Fruit fly (Drosophila melanogaster) whole organism, adult: ENCODE data around the gene twf.

Experiments
- CG1620 ChIP-seq: fragments of 200-800 bp; sonication (Bioruptor generic); optimal IDR thresholded peaks from 2 replicates; lab custom pipeline; 2016; ENCODE audit warnings: missing biosample characterization, missing genetic modification characterization
- CG33017 ChIP-seq: fragments of 200-800 bp; sonication (Bioruptor generic); optimal IDR thresholded peaks from 2 replicates; lab custom pipeline; 2018; ENCODE audit warnings: missing biosample characterization, mild to moderate bottlenecking, missing genetic modification characterization, moderate library complexity
- CG5204 ChIP-seq: fragments of 200-800 bp; sonication (Bioruptor generic); optimal IDR thresholded peaks from 2 replicates; lab custom pipeline; 2016; ENCODE audit warnings: missing biosample characterization, missing genetic modification characterization
- CG7045 ChIP-seq: fragments of 200-800 bp; sonication (Bioruptor generic); optimal IDR thresholded peaks from 2 replicates; lab custom pipeline; 2017; ENCODE audit warnings: missing biosample characterization, mild to moderate bottlenecking, missing genetic modification characterization
- Clk ChIP-seq: fragments of 200-800 bp; sonication (Bioruptor generic); optimal IDR thresholded peaks from 2 replicates; lab custom pipeline; 2017; ENCODE audit warnings: missing biosample characterization, missing genetic modification characterization
- Crg-1 ChIP-seq: fragments of 200-800 bp; sonication (Bioruptor generic); optimal IDR thresholded peaks from 2 replicates; lab custom pipeline; 2016; ENCODE audit warnings: missing biosample characterization, missing genetic modification characterization
- Mnt ChIP-seq: fragments of 200-800 bp; sonication (Bioruptor generic); optimal IDR thresholded peaks from 2 replicates; lab custom pipeline; 2016; ENCODE audit warnings: missing biosample characterization, mild to moderate bottlenecking, missing genetic modification characterization
- bab1 ChIP-seq: fragments of 200-800 bp; sonication (Bioruptor generic); optimal IDR thresholded peaks from 3 replicates; lab custom pipeline; 2019; ENCODE audit warnings: missing biosample characterization, mild to moderate bottlenecking, missing genetic modification characterization, moderate library complexity
- cic ChIP-seq: fragments of 200-800 bp; sonication (Bioruptor generic); optimal IDR thresholded peaks from 2 replicates; lab custom pipeline; 2017; ENCODE audit warnings: missing biosample characterization, mild to moderate bottlenecking, missing genetic modification characterization, moderate library complexity
- kay ChIP-seq: fragments of 200-800 bp; sonication (Bioruptor generic); peaks from one replicate; lab custom pipeline; 2016; ENCODE audit warnings: missing biosample characterization, missing genetic modification characterization, borderline replicate concordance
- ovo ChIP-seq: fragments of 200-800 bp; sonication (Bioruptor generic); optimal IDR thresholded peaks from 2 replicates; lab custom pipeline; 2016; ENCODE audit warnings: missing biosample characterization, missing genetic modification characterization
- pad ChIP-seq: fragments of 200-800 bp; sonication (Bioruptor generic); optimal IDR thresholded peaks from 3 replicates; lab custom pipeline; 2017; ENCODE audit warnings: missing biosample characterization, missing genetic modification characterization, mild to moderate bottlenecking, moderate library complexity, missing genetic modification reagents
- toe ChIP-seq: fragments of 200-800 bp; sonication (Bioruptor generic); optimal IDR thresholded peaks from 2 replicates; lab custom pipeline; 2016; ENCODE audit warnings: missing biosample characterization, missing genetic modification characterization

- no peak for TF ChIP-seq Crg-1 (GFP tag; lab: Kevin White, UChicago)
- TF ChIP-seq CG33017 (tag; lab: Kevin White, UChicago), result no peak
- no peak for TF ChIP-seq kay (GFP tag; lab: Kevin White, UChicago)
- TF ChIP-seq CG1620 (GFP tag; lab: Kevin White, UChicago), result no peak
- TF ChIP-seq Clk, result no peak
- no peak for TF ChIP-seq bab1 (GFP tag; lab: Kevin White, UChicago)
- TF ChIP-seq toe (GFP tag; lab: Kevin White, UChicago), result no peak
- TF ChIP-seq pad, result no peak
- TF ChIP-seq ovo (GFP tag; lab: Kevin White, UChicago), result no peak
- TF ChIP-seq CG5204 (GFP tag; lab: Kevin White, UChicago), result no peak
- TF ChIP-seq cic (GFP tag; lab: Kevin White, UChicago), result no peak
- no peak for TF ChIP-seq CG7045
- no peak for TF ChIP-seq Mnt (GFP tag; lab: Kevin White, UChicago)
These were observed 39.8 kb downstream of the twf start, which contains the start of gene CG3199 for dm6 chr3R:14162176-14162759.
